Fruit fly (Drosophila melanogaster) whole organism, pupa: ENCODE measurements around the gene CG3918.

Experiments used
- CG15710 ChIP-seq: fragments of 200-800 bp; sonication (Bioruptor generic); optimal IDR thresholded peaks from 2 replicates; lab custom pipeline; 2018; ENCODE audit warnings: missing biosample characterization, mild to moderate bottlenecking, missing genetic modification characterization, moderate library complexity
- CG9948 ChIP-seq: fragments of 200-800 bp; sonication (Bioruptor generic); optimal IDR thresholded peaks from 2 replicates; lab custom pipeline; 2018; ENCODE audit warnings: missing biosample characterization, mild to moderate bottlenecking, missing genetic modification characterization, moderate library complexity
- EcR ChIP-seq: fragments of 200-800 bp; sonication (Bioruptor generic); optimal IDR thresholded peaks from 3 replicates; lab custom pipeline; 2019; ENCODE audit warnings: missing biosample characterization, missing genetic modification characterization, mild to moderate bottlenecking, moderate library complexity, missing genetic modification reagents

- TF ChIP-seq CG9948, result no peak
- TF ChIP-seq CG15710 (tag; lab: Kevin White, UChicago), result no peak
- TF ChIP-seq EcR (GFP tag; lab: Kevin White, UChicago), result no peak
Observed at dm6 chrX:6550118-6550502, 25.8 kb downstream of the CG3918 start.
